Worm (Caenorhabditis elegans): ENCODE measurements around the gene Y69E1A.5.

Y69E1A.5 gene

ce11 chrIV:10957583-10958229 is at the start of gene Y69E1A.5:
Y69E1A.5 (minus strand) TSS chrIV:10957655.
- TF ChIP-seq lin-14 (GFP tag; optimal IDR thresholded peaks at IDR 0.05) (peak; percentile 72), efl-1 (optimal IDR thresholded peaks at IDR 0.05) (no peak), efl-1 (GFP tag; optimal IDR thresholded peaks at IDR 0.05 in 1 of 2) (peak in 1 of 2 experiments; percentile 81), ceh-88 (GFP tag; IDR thresholded peaks at IDR 0.05) (no peak), rnt-1 (tag; optimal IDR thresholded peaks at IDR 0.05) (peak; percentile 62)

- no peak for TF ChIP-seq hlh-4 (tag; optimal IDR thresholded peaks at IDR 0.05)
- TF ChIP-seq blmp-1 (tag; optimal IDR thresholded peaks at IDR 0.05): peak; percentile 9
- peak; percentile 29 for TF ChIP-seq fos-1 (tag; optimal IDR thresholded peaks at IDR 0.05)
- TF ChIP-seq elt-3 (tag; optimal IDR thresholded peaks at IDR 0.05): peak in 1 of 6 experiments; percentile 30
- no peak for TF ChIP-seq mef-2 (tag; optimal IDR thresholded peaks at IDR 0.05)
- TF ChIP-seq hlh-17 (GFP tag; optimal IDR thresholded peaks at IDR 0.05; ENCODE audit: borderline replicate concordance): no peak
- peak; percentile 11 for TF ChIP-seq lin-14 (GFP tag; optimal IDR thresholded peaks at IDR 0.05)
- TF ChIP-seq snpc-4 (tag; optimal IDR thresholded peaks at IDR 0.05): no peak
Observed at ce11 chrIV:11006868-11007267, 49.4 kb upstream of the Y69E1A.5 start.

ce11 chrIV:11006383-11006782 is 48.9 kb upstream of the Y69E1A.5 start:
- TF ChIP-seq lsy-2 (tag; optimal IDR thresholded peaks at IDR 0.05): peak in 1 of 2 experiments; percentile 9
- no peak for TF ChIP-seq C04F5.9 (tag; optimal IDR thresholded peaks at IDR 0.05)
- peak; percentile 44 for TF ChIP-seq lin-14 (GFP tag; optimal IDR thresholded peaks at IDR 0.05)
- TF ChIP-seq fkh-8 (tag; optimal IDR thresholded peaks at IDR 0.05): peak; percentile 76
- peak; percentile 63 for TF ChIP-seq skn-1 (tag; optimal IDR thresholded peaks at IDR 0.05)
- TF ChIP-seq isw-1 (GFP tag; IDR thresholded peaks at IDR 0.05): 0 out of 2 replicates have a peak, but pooled peaks have one; percentile 3
- no peak for TF ChIP-seq mab-9 (GFP tag; IDR thresholded peaks at IDR 0.05)
- peak; percentile 60 for TF ChIP-seq zip-4 (GFP tag; optimal IDR thresholded peaks at IDR 0.05)
- peak; percentile 50 for TF ChIP-seq nhr-71 (tag; optimal IDR thresholded peaks at IDR 0.05)
- TF ChIP-seq sup-37 (GFP tag; optimal IDR thresholded peaks at IDR 0.05): no peak
- TF ChIP-seq nhr-85 (tag): peak; percentile 6
- TF ChIP-seq pag-3 (tag; optimal IDR thresholded peaks at IDR 0.05; ENCODE audit: borderline replicate concordance, insufficient read depth): no peak

- TF ChIP-seq F16B12.6 (tag; optimal IDR thresholded peaks at IDR 0.05) (no peak), efl-1 (optimal IDR thresholded peaks at IDR 0.05) (no peak), efl-1 (GFP tag; optimal IDR thresholded peaks at IDR 0.05 in 1 of 2) (peak in 1 of 2 experiments; percentile 89), unc-86 (tag; optimal IDR thresholded peaks at IDR 0.05) (no peak), unc-30 (tag; optimal IDR thresholded peaks at IDR 0.05) (no peak)
Observed at ce11 chrIV:11004273-11004672, 46.8 kb upstream of the Y69E1A.5 start, which contains the start of gene F13H10.1. F13H10.1 (plus strand) TSS chrIV:11004573.

- no peak for TF ChIP-seq aly-2 (tag; optimal IDR thresholded peaks at IDR 0.05)
- TF ChIP-seq unc-30 (tag; optimal IDR thresholded peaks at IDR 0.05): no peak
- no peak for TF ChIP-seq zip-4 (GFP tag; optimal IDR thresholded peaks at IDR 0.05)
Observed at ce11 chrIV:11001614-11002013, 44.2 kb upstream of the Y69E1A.5 start, which contains the start of gene F13H10.9. F13H10.9 (plus strand) TSS chrIV:11001914.

- TF ChIP-seq mdl-1 (tag; optimal IDR thresholded peaks at IDR 0.05) (no peak), tlp-1 (tag; optimal IDR thresholded peaks at IDR 0.05) (no peak), dpl-1 (GFP tag; optimal IDR thresholded peaks at IDR 0.05) (no peak), efl-3 (GFP tag; optimal IDR thresholded peaks at IDR 0.05) (no peak), unc-130 (tag; optimal IDR thresholded peaks at IDR 0.05) (no peak), isw-1 (GFP tag; IDR thresholded peaks at IDR 0.05) (no peak), nhr-12 (tag; optimal IDR thresholded peaks at IDR 0.05) (no peak), hlh-4 (tag; optimal IDR thresholded peaks at IDR 0.05) (no peak)
Observed at ce11 chrIV:10990699-10991098, 33.2 kb upstream of the Y69E1A.5 start, which contains the start of gene F13H10.5. F13H10.5 (plus strand) TSS chrIV:10990999.
